Worm (Caenorhabditis elegans): ENCODE measurements around the gene twk-21.

The twk-21 gene

DNA sequence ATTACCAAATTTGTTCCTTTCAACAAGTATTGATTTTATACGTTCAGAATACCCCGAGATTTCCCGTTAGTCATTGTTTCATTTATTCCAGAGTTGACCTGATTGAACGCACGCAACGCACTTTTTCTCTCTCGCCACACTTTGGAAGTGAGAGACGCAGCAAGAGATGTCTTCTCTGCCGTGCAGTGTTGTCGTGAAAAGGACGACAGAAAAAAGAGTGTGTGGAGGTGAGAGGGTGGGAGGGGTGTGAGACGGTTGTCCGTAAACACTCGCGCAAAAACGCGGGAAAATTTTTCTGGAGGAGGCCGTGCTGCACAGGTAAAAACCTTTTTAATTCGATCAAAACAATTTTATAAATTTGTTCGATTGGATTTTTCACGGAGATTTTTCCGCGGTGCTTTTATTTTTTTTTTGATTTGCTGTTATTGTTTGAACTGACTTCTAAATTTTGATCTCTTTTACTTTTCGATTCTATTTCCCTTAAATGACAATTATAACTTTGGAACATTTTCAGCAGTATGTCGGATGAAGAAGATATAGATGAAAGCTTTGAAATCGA, 24.4 kb upstream of the twk-21 start, which contains the start of gene sdc-1:
Gene sdc-1 (plus strand): TSS at position 509 of the 559 bp plus-strand sequence.
- TF ChIP-seq C38D4.7 (GFP tag; optimal IDR thresholded peaks at IDR 0.05) (no peak), ref-2 (tag; optimal IDR thresholded peaks at IDR 0.05) (peak; percentile 1), unc-42 (tag; optimal IDR thresholded peaks at IDR 0.05) (peak; percentile 14), sdc-2 (tag; optimal IDR thresholded peaks at IDR 0.05) (peak; percentile 38), ceh-14 (tag; optimal IDR thresholded peaks at IDR 0.05) (no peak), tbx-2 (tag; optimal IDR thresholded peaks at IDR 0.05) (peak; percentile 38), ceh-18 (tag; optimal IDR thresholded peaks at IDR 0.05) (peak; percentile 9), fkh-6 (tag; optimal IDR thresholded peaks at IDR 0.05) (no peak), ceh-48 (tag; optimal IDR thresholded peaks at IDR 0.05) (no peak), ztf-16 (tag; optimal IDR thresholded peaks at IDR 0.05) (peak; percentile 14), hlh-8 (tag; optimal IDR thresholded peaks at IDR 0.05) (no peak), eyg-1 (tag; optimal IDR thresholded peaks at IDR 0.05) (no peak), ceh-34 (tag; optimal IDR thresholded peaks at IDR 0.05) (no peak), mec-3 (tag; optimal IDR thresholded peaks at IDR 0.05; ENCODE audit: borderline replicate concordance) (no peak), ceh-31 (tag; optimal IDR thresholded peaks at IDR 0.05) (peak; percentile 8), pag-3 (tag; optimal IDR thresholded peaks at IDR 0.05; ENCODE audit: borderline replicate concordance) (no peak), nfya-1 (tag; optimal IDR thresholded peaks at IDR 0.05) (peak; percentile 48), sox-4 (tag; optimal IDR thresholded peaks at IDR 0.05) (no peak), K02D7.2 (tag; optimal IDR thresholded peaks at IDR 0.05) (no peak)

DNA sequence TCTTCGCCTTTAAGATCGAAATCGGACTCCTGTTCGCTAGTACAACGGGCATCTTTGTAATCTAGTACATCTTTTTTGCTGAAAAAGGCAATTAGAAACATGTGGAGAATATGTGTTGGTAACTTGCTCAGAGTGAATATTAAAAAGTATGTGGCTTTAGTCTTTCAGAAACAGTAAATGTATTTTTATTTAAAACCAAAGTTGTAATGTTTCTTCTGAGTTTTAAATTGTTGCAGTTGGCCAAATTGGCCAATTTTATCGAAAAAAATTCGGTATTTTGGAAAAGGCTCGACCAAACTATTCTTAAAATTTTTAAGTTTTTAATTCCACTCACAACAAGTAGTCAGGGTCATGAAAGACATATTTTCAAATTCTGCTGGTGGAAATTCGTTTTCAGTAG, 16.6 kb upstream of the twk-21 start, which contains the start of gene F52E10.2:
Gene F52E10.2 (minus strand): TSS at position 101 of the 400 bp plus-strand sequence.
- TF ChIP-seq sdc-2 (tag; optimal IDR thresholded peaks at IDR 0.05) (no peak), ceh-45 (GFP tag; IDR thresholded peaks at IDR 0.05) (no peak), dve-1 (tag; optimal IDR thresholded peaks at IDR 0.05) (no peak), sox-2 (GFP tag; IDR thresholded peaks at IDR 0.05) (no peak), fkh-10 (GFP tag; optimal IDR thresholded peaks at IDR 0.05) (no peak), pat-9 (tag; optimal IDR thresholded peaks at IDR 0.05) (no peak), C08G9.2 (tag; optimal IDR thresholded peaks at IDR 0.05) (no peak), pha-4 (tag; optimal IDR thresholded peaks at IDR 0.05) (no peak), ceh-19 (GFP tag; optimal IDR thresholded peaks at IDR 0.05) (no peak), ama-1 (optimal IDR thresholded peaks at IDR 0.05) (no peak), ceh-22 (tag; optimal IDR thresholded peaks at IDR 0.05) (no peak), hlh-6 (tag; optimal IDR thresholded peaks at IDR 0.05) (no peak)

DNA sequence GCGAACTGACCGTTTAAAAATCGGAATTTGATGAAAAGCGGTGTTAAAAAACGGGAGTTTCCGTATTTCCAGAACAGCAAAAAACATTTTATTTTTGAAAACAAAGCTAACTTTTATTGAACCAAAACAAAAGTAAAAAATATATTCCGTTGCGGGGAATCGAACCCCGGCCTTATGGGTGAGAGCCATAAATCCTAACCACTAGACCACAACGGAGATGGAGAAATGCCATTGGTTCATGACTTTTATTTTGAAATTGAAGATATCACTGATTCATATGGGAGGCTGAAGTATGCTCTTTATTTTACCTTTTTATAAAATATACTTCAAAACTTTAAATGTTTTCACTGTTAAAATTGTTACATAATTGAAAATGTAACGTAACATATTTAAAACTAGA, 14.5 kb upstream of the twk-21 start:
- TF ChIP-seq ceh-45 (GFP tag; IDR thresholded peaks at IDR 0.05) (no peak), unc-3 (GFP tag; conservative IDR thresholded peaks at IDR 0.05) (no peak), unc-3 (tag; optimal IDR thresholded peaks at IDR 0.05) (no peak), dve-1 (tag; optimal IDR thresholded peaks at IDR 0.05) (no peak), ceh-30 (tag; optimal IDR thresholded peaks at IDR 0.05) (no peak), nhr-232 (tag; optimal IDR thresholded peaks at IDR 0.05) (no peak), C08G9.2 (tag; optimal IDR thresholded peaks at IDR 0.05) (no peak), ceh-2 (tag; optimal IDR thresholded peaks at IDR 0.05) (no peak)

DNA sequence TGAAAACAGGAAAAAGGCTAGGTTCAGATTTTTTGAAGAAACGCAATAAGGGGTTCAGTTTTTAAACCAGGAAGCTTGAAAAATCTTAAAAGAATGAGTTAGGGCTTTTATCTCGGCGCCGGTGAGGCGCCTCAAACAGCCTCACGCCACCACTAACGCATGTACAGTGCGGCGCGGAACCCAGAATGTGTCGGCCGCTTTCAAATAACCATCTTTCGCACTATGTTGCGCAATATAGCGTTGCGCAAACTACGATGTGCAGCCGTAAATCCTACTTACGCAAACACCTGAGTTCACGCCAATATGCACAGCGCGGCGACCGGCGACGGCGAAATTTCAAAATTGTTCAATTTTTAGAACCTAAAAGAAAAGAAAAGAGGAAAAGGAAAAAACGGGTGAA, 10.1 kb upstream of the twk-21 start:
- TF ChIP-seq ceh-30 (tag; optimal IDR thresholded peaks at IDR 0.05) (no peak), pag-3 (tag; optimal IDR thresholded peaks at IDR 0.05; ENCODE audit: borderline replicate concordance) (no peak)

DNA sequence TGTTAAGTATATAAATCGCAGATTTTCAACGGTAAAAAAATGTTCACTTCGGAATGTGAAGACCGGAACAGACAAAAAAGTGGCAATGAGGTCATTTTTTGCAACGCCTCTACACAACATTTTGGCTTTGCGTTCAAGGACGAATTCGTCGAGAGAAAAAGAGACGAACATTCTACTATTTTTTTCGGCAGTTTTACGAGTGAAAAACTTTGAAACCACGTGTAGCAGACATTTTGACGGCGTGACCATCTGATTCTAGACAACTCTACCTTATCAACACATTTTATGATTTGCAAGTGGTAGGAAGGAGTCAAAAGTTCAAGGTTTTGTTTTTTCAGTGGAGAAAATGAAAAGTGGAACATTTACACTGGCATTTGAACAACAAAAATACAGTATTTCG, 9.2 kb upstream of the twk-21 start:
- TF ChIP-seq ama-1 (optimal IDR thresholded peaks at IDR 0.05) (no peak), hlh-13 (GFP tag; optimal IDR thresholded peaks at IDR 0.05) (no peak), unc-3 (GFP tag; conservative IDR thresholded peaks at IDR 0.05) (no peak), unc-3 (tag; optimal IDR thresholded peaks at IDR 0.05) (no peak), ceh-14 (tag; optimal IDR thresholded peaks at IDR 0.05) (no peak), ref-2 (tag; optimal IDR thresholded peaks at IDR 0.05) (no peak), ceh-6 (GFP tag; optimal IDR thresholded peaks at IDR 0.05) (no peak), elt-4 (tag; optimal IDR thresholded peaks at IDR 0.05) (no peak), sox-2 (GFP tag; IDR thresholded peaks at IDR 0.05) (no peak), tbx-2 (tag; optimal IDR thresholded peaks at IDR 0.05) (no peak), pqm-1 (tag; optimal IDR thresholded peaks at IDR 0.05) (no peak), hlh-30 (tag; optimal IDR thresholded peaks at IDR 0.05; ENCODE audit: insufficient read depth) (no peak), elt-2 (tag; optimal IDR thresholded peaks at IDR 0.05) (no peak), lim-6 (tag; optimal IDR thresholded peaks at IDR 0.05) (no peak), lin-11 (tag; optimal IDR thresholded peaks at IDR 0.05) (no peak), nhr-11 (tag; optimal IDR thresholded peaks at IDR 0.05) (no peak), syd-9 (tag; optimal IDR thresholded peaks at IDR 0.05) (no peak)
